Fruit fly (Drosophila melanogaster) whole organism, embryonic: ENCODE data around the gene SC35.
A peak's percentile ranks its signal among the peaks of the same experiment; 100 is the strongest.

Source experiments
- Abd-B ChIP-seq: fragments of 200-800 bp; sonication (Bioruptor generic); optimal IDR thresholded peaks from 2 replicates; lab custom pipeline; 2018; ENCODE audit warnings: missing biosample characterization, mild to moderate bottlenecking, missing genetic modification characterization, moderate library complexity
- CG10274 ChIP-seq: fragments of 200-800 bp; sonication (Bioruptor generic); optimal IDR thresholded peaks from 3 replicates; lab custom pipeline; 2017; ENCODE audit warnings: missing biosample characterization, mild to moderate bottlenecking, missing genetic modification characterization
- CG11093 ChIP-seq: fragments of 200-800 bp; sonication (Bioruptor generic); IDR thresholded peaks from 3 replicates; pipeline ENCODE4 v1.3.6; 2022; ENCODE audit warnings: missing biosample characterization, missing genetic modification characterization
- CG11398 ChIP-seq: fragments of 200-800 bp; sonication (Bioruptor generic); optimal IDR thresholded peaks from 2 replicates; lab custom pipeline; 2016; ENCODE audit warnings: missing biosample characterization, missing genetic modification characterization
- CG12104 ChIP-seq: fragments of 200-800 bp; sonication (Bioruptor generic); optimal IDR thresholded peaks from 3 replicates; lab custom pipeline; 2016; ENCODE audit warnings: missing biosample characterization, missing genetic modification characterization
- CG12391 ChIP-seq: fragments of 200-800 bp; sonication (Bioruptor generic); optimal IDR thresholded peaks from 3 replicates; lab custom pipeline; 2018; ENCODE audit warnings: missing biosample characterization, mild to moderate bottlenecking, missing genetic modification characterization, moderate library complexity
- CG12769 ChIP-seq: fragments of 200-800 bp; sonication (Bioruptor generic); optimal IDR thresholded peaks from 2 replicates; lab custom pipeline; 2019; ENCODE audit warnings: missing biosample characterization, mild to moderate bottlenecking, missing genetic modification characterization, moderate library complexity
- CG14667 ChIP-seq: fragments of 200-800 bp; sonication (Bioruptor generic); IDR thresholded peaks from 2 replicates; pipeline ENCODE4 v1.3.6; 2022; ENCODE audit warnings: missing biosample characterization, missing genetic modification characterization
- CG1529 ChIP-seq: fragments of 200-800 bp; sonication (Bioruptor generic); optimal IDR thresholded peaks from 3 replicates; lab custom pipeline; 2018; ENCODE audit warnings: missing biosample characterization, missing genetic modification characterization
- CG17802 ChIP-seq: fragments of 200-800 bp; sonication (Bioruptor generic); optimal IDR thresholded peaks from 2 replicates; lab custom pipeline; 2018; ENCODE audit warnings: missing biosample characterization, mild to moderate bottlenecking, missing genetic modification characterization, moderate library complexity
- CG18764 ChIP-seq: fragments of 200-800 bp; sonication (Bioruptor generic); optimal IDR thresholded peaks from 3 replicates; lab custom pipeline; 2016; ENCODE audit warnings: missing biosample characterization, missing genetic modification characterization
- CG32532 ChIP-seq: fragments of 200-800 bp; sonication (Bioruptor generic); IDR thresholded peaks from 2 replicates; pipeline ENCODE4 v1.3.6; 2022; ENCODE audit warnings: missing biosample characterization, missing genetic modification characterization
- CG3847 ChIP-seq: fragments of 200-800 bp; sonication (Bioruptor generic); IDR thresholded peaks from 2 replicates; pipeline ENCODE4 v1.3.6; 2022; ENCODE audit warnings: missing biosample characterization, missing genetic modification characterization
- CG4328 ChIP-seq: fragments of 200-800 bp; sonication (Bioruptor generic); optimal IDR thresholded peaks from 3 replicates; lab custom pipeline; 2017; ENCODE audit warnings: missing biosample characterization, missing genetic modification reagents, missing genetic modification characterization
- CG6765 ChIP-seq: fragments of 200-800 bp; sonication (Bioruptor generic); optimal IDR thresholded peaks from 3 replicates; lab custom pipeline; 2017; ENCODE audit warnings: missing biosample characterization, mild to moderate bottlenecking, missing genetic modification characterization
- CG7556 ChIP-seq: fragments of 200-800 bp; sonication (Bioruptor generic); optimal IDR thresholded peaks from 2 replicates; lab custom pipeline; 2017; ENCODE audit warnings: missing biosample characterization, mild to moderate bottlenecking, missing genetic modification characterization
- CG8359 ChIP-seq: fragments of 200-800 bp; sonication (Bioruptor generic); optimal IDR thresholded peaks from 2 replicates; lab custom pipeline; 2017; ENCODE audit warnings: missing biosample characterization, mild to moderate bottlenecking, missing genetic modification characterization, borderline replicate concordance
- Doc3 ChIP-seq: fragments of 200-800 bp; sonication (Bioruptor generic); IDR thresholded peaks from 3 replicates; pipeline ENCODE4 v1.3.6; 2022; ENCODE audit warnings: missing biosample characterization, missing genetic modification characterization; ENCODE audit not compliant: partially characterized antibody
- Drgx ChIP-seq: fragments of 200-800 bp; sonication (Bioruptor generic); IDR thresholded peaks from 2 replicates; pipeline ENCODE4 v1.3.6; 2022; ENCODE audit warnings: missing biosample characterization, missing genetic modification characterization
- H2.0 ChIP-seq: fragments of 200-800 bp; sonication (Bioruptor generic); IDR thresholded peaks from 2 replicates; pipeline ENCODE4 v1.3.6; 2022; ENCODE audit warnings: missing biosample characterization, missing genetic modification characterization
- Hr39 ChIP-seq: fragments of >200 bp; optimal IDR thresholded peaks from 2 replicates; lab custom pipeline; 2017
- Mad ChIP-seq: fragments of 200-800 bp; sonication (Bioruptor generic); optimal IDR thresholded peaks from 2 replicates; lab custom pipeline; 2016; ENCODE audit warnings: missing biosample characterization, missing genetic modification characterization
- Mes4 ChIP-seq: fragments of 200-800 bp; sonication (Bioruptor generic); optimal IDR thresholded peaks from 2 replicates; lab custom pipeline; 2016; ENCODE audit warnings: missing biosample characterization, missing genetic modification characterization
- NC2β ChIP-seq: fragments of 200-800 bp; sonication (Bioruptor generic); optimal IDR thresholded peaks from 2 replicates; lab custom pipeline; 2016; ENCODE audit warnings: missing biosample characterization, missing genetic modification characterization
- Oli ChIP-seq: fragments of 200-800 bp; sonication (Bioruptor generic); optimal IDR thresholded peaks from 2 replicates; lab custom pipeline; 2018; ENCODE audit warnings: missing biosample characterization, mild to moderate bottlenecking, missing genetic modification characterization, moderate library complexity
- Rx ChIP-seq: fragments of 200-800 bp; sonication (Bioruptor generic); IDR thresholded peaks from 2 replicates; pipeline ENCODE4 v1.3.6; 2022; ENCODE audit warnings: missing biosample characterization, missing genetic modification characterization
- Six4 ChIP-seq: fragments of 200-800 bp; sonication (Bioruptor generic); optimal IDR thresholded peaks from 2 replicates; lab custom pipeline; 2016; ENCODE audit warnings: missing biosample characterization, missing genetic modification characterization
- Sox102F ChIP-seq: fragments of 200-800 bp; sonication (Bioruptor generic); optimal IDR thresholded peaks from 2 replicates; lab custom pipeline; 2018; ENCODE audit warnings: missing biosample characterization, mild to moderate bottlenecking, missing genetic modification characterization, moderate library complexity
- al ChIP-seq: fragments of 200-800 bp; sonication (Bioruptor generic); IDR thresholded peaks from 2 replicates; pipeline ENCODE4 v1.3.6; 2022; ENCODE audit warnings: missing biosample characterization, missing genetic modification characterization
- ap ChIP-seq: fragments of 200-800 bp; sonication (Bioruptor generic); IDR thresholded peaks from 2 replicates; pipeline ENCODE4 v1.3.6; 2022; ENCODE audit warnings: missing biosample characterization, missing genetic modification characterization
- ase ChIP-seq: fragments of 200-800 bp; sonication (Bioruptor generic); IDR thresholded peaks from 3 replicates; pipeline ENCODE4 v1.3.6; 2022; ENCODE audit warnings: missing biosample characterization, missing genetic modification characterization
- crol ChIP-seq: fragments of 200-800 bp; sonication (Bioruptor generic); IDR thresholded peaks from 2 replicates; pipeline ENCODE4 v1.3.6; 2022; ENCODE audit warnings: missing biosample characterization, missing genetic modification characterization
- ems ChIP-seq: fragments of 200-800 bp; sonication (Bioruptor generic); optimal IDR thresholded peaks from 3 replicates; lab custom pipeline; 2016; ENCODE audit warnings: missing biosample characterization, missing genetic modification characterization
- fd96Cb ChIP-seq: fragments of 200-800 bp; sonication (Bioruptor generic); optimal IDR thresholded peaks from 2 replicates; lab custom pipeline; 2018; ENCODE audit warnings: missing biosample characterization, mild to moderate bottlenecking, missing genetic modification characterization, moderate library complexity
- grn ChIP-seq: fragments of 200-800 bp; sonication (Bioruptor generic); optimal IDR thresholded peaks from 3 replicates; lab custom pipeline; 2017; ENCODE audit warnings: missing biosample characterization, missing genetic modification characterization
- gsb-n ChIP-seq: fragments of 200-800 bp; sonication (Bioruptor generic); optimal IDR thresholded peaks from 3 replicates; lab custom pipeline; 2018; ENCODE audit warnings: missing biosample characterization, mild to moderate bottlenecking, missing genetic modification characterization
- gt ChIP-seq: fragments of 200-800 bp; sonication (Bioruptor generic); IDR thresholded peaks from 2 replicates; pipeline ENCODE4 v1.3.6; 2022; ENCODE audit warnings: missing biosample characterization, missing genetic modification characterization
- hbn ChIP-seq: fragments of 200-800 bp; sonication (Bioruptor generic); IDR thresholded peaks from 2 replicates; pipeline ENCODE4 v1.3.6; 2022; ENCODE audit warnings: missing biosample characterization, missing genetic modification characterization; ENCODE audit not compliant: partially characterized antibody
- ind ChIP-seq: fragments of 200-800 bp; sonication (Bioruptor generic); optimal IDR thresholded peaks from 3 replicates; lab custom pipeline; 2016; ENCODE audit warnings: missing biosample characterization, missing genetic modification characterization
- klu ChIP-seq: fragments of 200-800 bp; sonication (Bioruptor generic); IDR thresholded peaks from 2 replicates; pipeline ENCODE4 v1.3.6; 2022; ENCODE audit warnings: missing biosample characterization, missing genetic modification characterization
- mld ChIP-seq: fragments of 200-800 bp; sonication (Bioruptor generic); IDR thresholded peaks from 3 replicates; pipeline ENCODE4 v1.3.6; 2022; ENCODE audit warnings: missing biosample characterization, missing genetic modification characterization; ENCODE audit not compliant: partially characterized antibody
- nerfin-1 ChIP-seq: fragments of 200-800 bp; sonication (Bioruptor generic); optimal IDR thresholded peaks from 3 replicates; lab custom pipeline; 2019; ENCODE audit warnings: missing biosample characterization, mild to moderate bottlenecking, missing genetic modification characterization, moderate library complexity
- onecut ChIP-seq: fragments of 200-800 bp; sonication (Bioruptor generic); IDR thresholded peaks from 2 replicates; pipeline ENCODE4 v1.3.6; 2022; ENCODE audit warnings: missing biosample characterization, missing genetic modification characterization
- org-1 ChIP-seq: fragments of 200-800 bp; sonication (Bioruptor generic); optimal IDR thresholded peaks from 2 replicates; lab custom pipeline; 2017; ENCODE audit warnings: missing biosample characterization, missing genetic modification characterization
- peb ChIP-seq: fragments of 200-800 bp; sonication (Bioruptor generic); IDR thresholded peaks from 2 replicates; pipeline ENCODE4 v1.3.6; 2022; ENCODE audit warnings: missing biosample characterization, missing genetic modification characterization
- pfk ChIP-seq: fragments of 200-800 bp; sonication (Bioruptor generic); optimal IDR thresholded peaks from 2 replicates; lab custom pipeline; 2018; ENCODE audit warnings: missing biosample characterization, mild to moderate bottlenecking, missing genetic modification characterization, moderate library complexity
- pzg ChIP-seq: fragments of 200-800 bp; sonication (Bioruptor generic); optimal IDR thresholded peaks from 3 replicates; lab custom pipeline; 2018; ENCODE audit warnings: missing biosample characterization, mild to moderate bottlenecking, missing genetic modification characterization, moderate library complexity
- sima ChIP-seq: fragments of 200-800 bp; sonication (Bioruptor generic); optimal IDR thresholded peaks from 2 replicates; lab custom pipeline; 2016; ENCODE audit warnings: missing biosample characterization, missing genetic modification characterization
- tap ChIP-seq: fragments of 200-800 bp; optimal IDR thresholded peaks from 3 replicates; lab custom pipeline; 2019; ENCODE audit warnings: missing biosample characterization, mild to moderate bottlenecking, missing genetic modification characterization, moderate library complexity
- tup ChIP-seq: fragments of 200-800 bp; sonication (Bioruptor generic); optimal IDR thresholded peaks from 2 replicates; lab custom pipeline; 2016; ENCODE audit warnings: missing biosample characterization, mild to moderate bottlenecking, missing genetic modification characterization, moderate library complexity
- usp ChIP-seq: fragments of >200 bp; optimal IDR thresholded peaks from 2 replicates; lab custom pipeline; 2017; ENCODE audit warnings: missing biosample characterization, missing genetic modification characterization
- yki ChIP-seq: fragments of >200 bp; optimal IDR thresholded peaks from 3 replicates; lab custom pipeline; 2018
- zfh2 ChIP-seq: fragments of 200-800 bp; sonication (Bioruptor generic); optimal IDR thresholded peaks from 2 replicates; lab custom pipeline; 2016; ENCODE audit warnings: missing biosample characterization, missing genetic modification characterization

The SC35 gene

DNA sequence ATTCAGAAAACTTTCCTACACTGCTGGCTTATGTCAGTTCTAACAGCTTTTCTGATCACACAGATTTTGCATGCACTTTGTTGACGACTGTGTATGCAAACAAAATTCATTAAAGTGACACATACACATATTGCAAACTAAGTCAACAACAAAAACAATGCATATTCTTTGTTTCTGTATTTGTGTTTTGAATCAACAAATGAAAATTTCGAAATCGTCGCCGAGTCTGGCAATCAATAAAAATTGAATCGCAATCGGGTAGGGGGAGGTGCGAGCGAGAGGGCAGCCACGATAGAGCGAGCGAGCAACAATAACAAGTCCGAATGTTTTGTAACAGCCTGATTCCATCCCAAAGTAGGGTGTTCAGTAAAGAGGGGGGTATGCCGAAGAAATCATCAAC lies 28.6 kb upstream of the SC35 start (continued):
- TF ChIP-seq al (no peak), grn (GFP tag; lab: Kevin White, UChicago) (no peak), CG12104 (GFP tag; lab: Kevin White, UChicago) (no peak), sima (GFP tag; lab: Kevin White, UChicago) (no peak), CG1529 (GFP tag; lab: Kevin White, UChicago) (no peak), Drgx (GFP tag; lab: Robert Waterston, UW) (no peak), ap (no peak), fd96Cb (tag; lab: Kevin White, UChicago) (no peak), Six4 (GFP tag; lab: Kevin White, UChicago) (no peak), CG7556 (GFP tag; lab: Kevin White, UChicago) (peak; percentile 14), CG14667 (GFP tag; lab: Robert Waterston, UW) (no peak), gsb-n (tag; lab: Kevin White, UChicago) (no peak), Rx (no peak), CG11398 (peak; percentile 5), CG6765 (GFP tag; lab: Kevin White, UChicago) (no peak), H2.0 (GFP tag; lab: Robert Waterston, UW) (no peak), onecut (GFP tag; lab: Robert Waterston, UW) (no peak; the same call in 1 of the 2 replicates), hbn (GFP tag; lab: Robert Waterston, UW) (no peak), tup (GFP tag; lab: Kevin White, UChicago) (no peak), Doc3 (GFP tag; lab: Robert Waterston, UW) (no peak), Mes4 (GFP tag; lab: Kevin White, UChicago) (no peak), pzg (GFP tag; lab: Kevin White, UChicago) (no peak), nerfin-1 (tag; lab: Kevin White, UChicago) (no peak), gt (no peak), CG12391 (tag; lab: Kevin White, UChicago) (no peak), pfk (GFP tag; lab: Kevin White, UChicago) (no peak), CG32532 (GFP tag; lab: Robert Waterston, UW) (no peak), org-1 (peak; percentile 10), CG17802 (tag; lab: Kevin White, UChicago) (no peak), Oli (tag; lab: Kevin White, UChicago) (no peak), Mad (GFP tag; lab: Kevin White, UChicago) (no peak), CG11093 (GFP tag; lab: Robert Waterston, UW) (no peak), CG8359 (peak; percentile 39), Abd-B (GFP tag; lab: Kevin White, UChicago) (no peak), Sox102F (peak; percentile 27), crol (GFP tag; lab: Robert Waterston, UW) (peak; percentile 57; the same call in 1 of the 2 replicates), usp (GFP tag; lab: Kevin White, UChicago) (no peak), CG10274 (GFP tag; lab: Kevin White, UChicago) (no peak), Hr39 (lab: Kevin White, UChicago) (no peak), klu (GFP tag; lab: Robert Waterston, UW) (no peak), ind (GFP tag; lab: Kevin White, UChicago) (no peak), ems (GFP tag; lab: Kevin White, UChicago) (no peak), tap (peak; percentile 22), CG4328 (peak; percentile 40), CG18764 (GFP tag; lab: Kevin White, UChicago) (no peak), mld (no peak), CG3847 (GFP tag; lab: Robert Waterston, UW) (no peak), CG12769 (tag; lab: Kevin White, UChicago) (peak; percentile 28), peb (no peak), ase (GFP tag; lab: Robert Waterston, UW) (no peak), NC2β (GFP tag; lab: Kevin White, UChicago) (no peak), yki (lab: Kevin White, UChicago) (no peak), zfh2 (GFP tag; lab: Kevin White, UChicago) (no peak)
